Worm (Caenorhabditis elegans): Measurements from ENCODE around the gene Y46G5A.39.

DNA sequence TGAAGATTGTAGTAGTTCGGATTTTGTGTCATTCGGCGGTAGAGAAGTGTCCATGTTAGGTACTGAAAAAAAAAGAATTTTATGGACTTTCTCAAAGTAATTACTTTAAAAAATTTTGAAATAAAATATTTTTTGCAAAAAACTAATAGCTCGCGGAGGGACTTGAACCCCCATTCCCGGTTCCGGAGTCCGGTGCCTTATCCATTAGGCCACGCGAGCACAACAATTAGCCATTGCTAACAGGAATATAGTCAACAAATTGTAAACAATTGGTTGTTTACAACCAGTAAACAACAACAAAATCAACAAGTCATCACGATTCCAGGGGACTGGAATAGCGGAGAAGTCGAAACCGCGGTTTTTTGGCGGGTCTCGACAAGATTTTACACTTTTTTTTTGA lies 25.0 kb downstream of the Y46G5A.39 start:
- TF ChIP-seq nhr-84 (tag; optimal IDR thresholded peaks at IDR 0.05) (no peak), ztf-11 (tag; optimal IDR thresholded peaks at IDR 0.05) (no peak), jun-1 (tag; optimal IDR thresholded peaks at IDR 0.05) (no peak), isw-1 (GFP tag; IDR thresholded peaks at IDR 0.05) (no peak), sox-4 (tag; optimal IDR thresholded peaks at IDR 0.05) (no peak), sup-37 (GFP tag; optimal IDR thresholded peaks at IDR 0.05) (no peak), efl-1 (optimal IDR thresholded peaks at IDR 0.05) (no peak), efl-1 (GFP tag; optimal IDR thresholded peaks at IDR 0.05 in 1 of 2) (no peak)

Measured in whole organism, L1 larva.